Fruit fly (Drosophila melanogaster): ENCODE results near the gene CG5214.

- TF ChIP-seq Dll (optimal IDR thresholded peaks at IDR 0.05) (no peak), usp (GFP tag; optimal IDR thresholded peaks at IDR 0.05) (no peak), psq (optimal IDR thresholded peaks at IDR 0.05) (no peak)
Observed at dm6 chr3R:11230392-11230791, 13.7 kb upstream of the CG5214 start, which contains the start of gene GCC88.
